Fruit fly (Drosophila melanogaster): ENCODE measurements around the gene mura.

Gene mura

dm6 chr3R:9510070-9510518 lies 41.5 kb downstream of the mura start, which contains the start of gene rump (continued):
- no peak for TF ChIP-seq CG18011 (GFP tag; optimal IDR thresholded peaks at IDR 0.05)
- TF ChIP-seq CG10147 (GFP tag; optimal IDR thresholded peaks at IDR 0.05) = peak; percentile 8
- TF ChIP-seq Gsc (GFP tag; IDR thresholded peaks at IDR 0.05) = no peak
- TF ChIP-seq CG2116 (GFP tag; optimal IDR thresholded peaks at IDR 0.05) = peak; percentile 95
- no peak for TF ChIP-seq croc (GFP tag; conservative IDR thresholded peaks at IDR 0.05)
- TF ChIP-seq CG14441 (GFP tag; IDR thresholded peaks at IDR 0.05) = no peak
- TF ChIP-seq kni (GFP tag; optimal IDR thresholded peaks at IDR 0.05) = no peak
- no peak for TF ChIP-seq Dbx (GFP tag; IDR thresholded peaks at IDR 0.05)
- no peak for TF ChIP-seq Spps (tag; optimal IDR thresholded peaks at IDR 0.05)
- TF ChIP-seq crol (GFP tag; IDR thresholded peaks at IDR 0.05) = no peak
- no peak for TF ChIP-seq sens (GFP tag)
- TF ChIP-seq Hsf (GFP tag; optimal IDR thresholded peaks at IDR 0.05) = no peak
- TF ChIP-seq CG13123 (GFP tag; optimal IDR thresholded peaks at IDR 0.05) = no peak
- TF ChIP-seq CG9876 (GFP tag; optimal IDR thresholded peaks at IDR 0.05) = no peak
- no peak for TF ChIP-seq peb (GFP tag; IDR thresholded peaks at IDR 0.05)
- TF ChIP-seq CG7372 (GFP tag; IDR thresholded peaks at IDR 0.05) = no peak
- TF ChIP-seq Doc2 (GFP tag; IDR thresholded peaks at IDR 0.05) = no peak
- no peak for TF ChIP-seq CG4360 (GFP tag; IDR thresholded peaks at IDR 0.05)
- no peak for TF ChIP-seq CG5953 (GFP tag; IDR thresholded peaks at IDR 0.05)

- TF ChIP-seq fd64A (GFP tag; optimal IDR thresholded peaks at IDR 0.05) (no peak), CG3838 (GFP tag; optimal IDR thresholded peaks at IDR 0.05) (no peak), dati (GFP tag; IDR thresholded peaks at IDR 0.05) (no peak), CG33213 (GFP tag; optimal IDR thresholded peaks at IDR 0.05) (peak; percentile 48), CG6689 (GFP tag; IDR thresholded peaks at IDR 0.05) (no peak), maf-S (GFP tag; optimal IDR thresholded peaks at IDR 0.05) (no peak), B-H1 (GFP tag; IDR thresholded peaks at IDR 0.05) (no peak), CG13287 (GFP tag; IDR thresholded peaks at IDR 0.05; ENCODE audit: partially characterized antibody) (peak; percentile 98), sens-2 (GFP tag; IDR thresholded peaks at IDR 0.05) (no peak), Dip2 (GFP tag; IDR thresholded peaks at IDR 0.05) (no peak), luna (GFP tag; optimal IDR thresholded peaks at IDR 0.05) (no peak), CG32532 (GFP tag; IDR thresholded peaks at IDR 0.05) (no peak), mld (GFP tag; IDR thresholded peaks at IDR 0.05; ENCODE audit: partially characterized antibody) (peak; percentile 85), Dll (GFP tag; IDR thresholded peaks at IDR 0.05; ENCODE audit: partially characterized antibody) (peak; percentile 97), CG3065 (GFP tag; optimal IDR thresholded peaks at IDR 0.05) (no peak), CG7928 (GFP tag; optimal IDR thresholded peaks at IDR 0.05) (no peak), jing (GFP tag; optimal IDR thresholded peaks at IDR 0.05) (no peak), otp (GFP tag; IDR thresholded peaks at IDR 0.05) (no peak), ftz-f1 (GFP tag; optimal IDR thresholded peaks at IDR 0.05) (no peak), CG2889 (GFP tag; IDR thresholded peaks at IDR 0.05) (no peak), zen (tag; optimal IDR thresholded peaks at IDR 0.05) (peak; percentile 68), nom (GFP tag; optimal IDR thresholded peaks at IDR 0.05) (no peak), bcd (GFP tag; optimal IDR thresholded peaks at IDR 0.05) (no peak), tio (GFP tag; optimal IDR thresholded peaks at IDR 0.05) (no peak), chm (GFP tag; IDR thresholded peaks at IDR 0.05) (no peak), CG2678 (tag; optimal IDR thresholded peaks at IDR 0.05) (no peak), CG7839 (tag; optimal IDR thresholded peaks at IDR 0.05) (no peak), CG10274 (GFP tag; optimal IDR thresholded peaks at IDR 0.05) (no peak), CG3995 (GFP tag; optimal IDR thresholded peaks at IDR 0.05) (peak; percentile 57), CG18262 (tag; optimal IDR thresholded peaks at IDR 0.05) (peak; percentile 27), Rx (GFP tag; IDR thresholded peaks at IDR 0.05) (no peak), CG4328 (GFP tag; optimal IDR thresholded peaks at IDR 0.05) (no peak), hbn (GFP tag; IDR thresholded peaks at IDR 0.05; ENCODE audit: partially characterized antibody) (peak; percentile 84), Optix (GFP tag; IDR thresholded peaks at IDR 0.05) (no peak)
Measured at dm6 chr3R:9504355-9504754, 47.3 kb downstream of the mura start, which contains the start of gene CG8149. TSS of gene CG8149 (plus strand) at chr3R:9504656.
